Fruit fly (Drosophila melanogaster) whole organism, embryonic: ENCODE results near the gene CG10486.

ENCODE experiments used
- Atf6 ChIP-seq: fragments of 200-800 bp; sonication (Bioruptor generic); IDR thresholded peaks from 2 replicates; pipeline ENCODE4 v1.3.6; 2022; ENCODE audit warnings: missing biosample characterization, missing genetic modification characterization
- CG12942 ChIP-seq: fragments of 200-800 bp; sonication (Bioruptor generic); optimal IDR thresholded peaks from 3 replicates; lab custom pipeline; 2016; ENCODE audit warnings: missing biosample characterization, missing genetic modification characterization
- CG14441 ChIP-seq: fragments of 200-800 bp; sonication (Bioruptor generic); IDR thresholded peaks from 2 replicates; pipeline ENCODE4 v1.3.6; 2022; ENCODE audit warnings: missing biosample characterization, missing genetic modification characterization
- CG17912 ChIP-seq: fragments of 200-800 bp; sonication (Bioruptor generic); optimal IDR thresholded peaks from 2 replicates; lab custom pipeline; 2018; ENCODE audit warnings: missing biosample characterization, mild to moderate bottlenecking, missing genetic modification characterization
- CG2199 ChIP-seq: fragments of 200-800 bp; sonication (Bioruptor generic); IDR thresholded peaks from 3 replicates; pipeline ENCODE4 v1.3.6; 2022; ENCODE audit warnings: missing biosample characterization, missing genetic modification characterization
- CG31388 ChIP-seq: fragments of 200-800 bp; sonication (Bioruptor generic); optimal IDR thresholded peaks from 2 replicates; lab custom pipeline; 2016; ENCODE audit warnings: missing biosample characterization, missing genetic modification characterization
- CG33557 ChIP-seq: fragments of 200-800 bp; sonication (Bioruptor generic); optimal IDR thresholded peaks from 2 replicates; lab custom pipeline; 2019; ENCODE audit warnings: missing biosample characterization, mild to moderate bottlenecking, missing genetic modification characterization, moderate library complexity
- CG3407 ChIP-seq: fragments of 200-800 bp; sonication (Bioruptor generic); optimal IDR thresholded peaks from 2 replicates; lab custom pipeline; 2018; ENCODE audit warnings: missing biosample characterization, mild to moderate bottlenecking, missing genetic modification characterization
- CG3838 ChIP-seq: fragments of 200-800 bp; sonication (Bioruptor generic); optimal IDR thresholded peaks from 3 replicates; lab custom pipeline; 2016; ENCODE audit warnings: missing biosample characterization, missing genetic modification characterization
- CG3847 ChIP-seq: fragments of 200-800 bp; sonication (Bioruptor generic); IDR thresholded peaks from 2 replicates; pipeline ENCODE4 v1.3.6; 2022; ENCODE audit warnings: missing biosample characterization, missing genetic modification characterization
- CG3995 ChIP-seq: fragments of 200-800 bp; sonication (Bioruptor generic); optimal IDR thresholded peaks from 3 replicates; lab custom pipeline; 2016; ENCODE audit warnings: missing biosample characterization, missing genetic modification characterization
- CG4617 ChIP-seq: fragments of 200-800 bp; sonication (Bioruptor generic); optimal IDR thresholded peaks from 3 replicates; lab custom pipeline; 2016; ENCODE audit warnings: missing biosample characterization, missing genetic modification characterization, borderline replicate concordance
- CG6175 ChIP-seq: fragments of 200-800 bp; sonication (Bioruptor generic); IDR thresholded peaks from 3 replicates; pipeline ENCODE4 v1.3.6; 2022; ENCODE audit warnings: missing biosample characterization, missing genetic modification characterization
- CG6254 ChIP-seq: fragments of 200-800 bp; sonication (Bioruptor generic); optimal IDR thresholded peaks from 3 replicates; lab custom pipeline; 2017; ENCODE audit warnings: mild to moderate bottlenecking, missing biosample characterization, missing genetic modification reagents, missing genetic modification characterization
- CG7556 ChIP-seq: fragments of 200-800 bp; sonication (Bioruptor generic); optimal IDR thresholded peaks from 2 replicates; lab custom pipeline; 2017; ENCODE audit warnings: missing biosample characterization, mild to moderate bottlenecking, missing genetic modification characterization
- CG8388 ChIP-seq: fragments of 200-800 bp; sonication (Bioruptor generic); optimal IDR thresholded peaks from 2 replicates; lab custom pipeline; 2019; ENCODE audit warnings: missing biosample characterization, mild to moderate bottlenecking, missing genetic modification characterization, moderate library complexity
- CG9215 ChIP-seq: fragments of 200-800 bp; sonication (Bioruptor generic); IDR thresholded peaks from 2 replicates; pipeline ENCODE4 v1.3.6; 2022; ENCODE audit warnings: missing biosample characterization, missing genetic modification characterization
- CG9932 ChIP-seq: fragments of 200-800 bp; sonication (Bioruptor generic); IDR thresholded peaks from 2 replicates; pipeline ENCODE4 v1.3.6; 2022; ENCODE audit warnings: missing biosample characterization, missing genetic modification characterization
- Deaf1 ChIP-seq: fragments of 200-800 bp; optimal IDR thresholded peaks from 3 replicates; lab custom pipeline; 2019; ENCODE audit warnings: missing biosample characterization, mild to moderate bottlenecking, missing genetic modification characterization, moderate library complexity
- Ets65A ChIP-seq: fragments of 200-800 bp; sonication (Bioruptor generic); peaks from one replicate; lab custom pipeline; 2016; ENCODE audit warnings: missing biosample characterization, missing genetic modification characterization
- Hr51 ChIP-seq, 2 experiments: fragments of 200-800 bp; sonication (Bioruptor generic); optimal IDR thresholded peaks; 2 replicates in 1 of 2; 3 replicates in 1 of 2; lab custom pipeline; 2016 to 2018; ENCODE audit warnings: missing biosample characterization in 2 of 2, missing genetic modification characterization in 2 of 2, mild to moderate bottlenecking in 1 of 2, moderate library complexity in 1 of 2
- Jarid2 ChIP-seq: fragments of 200-800 bp; sonication (Bioruptor generic); optimal IDR thresholded peaks from 3 replicates; lab custom pipeline; 2017; ENCODE audit warnings: mild to moderate bottlenecking, missing biosample characterization, missing genetic modification reagents, missing genetic modification characterization
- Max ChIP-seq: fragments of 200-800 bp; sonication (Bioruptor generic); optimal IDR thresholded peaks from 2 replicates; lab custom pipeline; 2016; ENCODE audit warnings: missing biosample characterization, mild to moderate bottlenecking, missing genetic modification characterization
- Mes4 ChIP-seq: fragments of 200-800 bp; sonication (Bioruptor generic); optimal IDR thresholded peaks from 2 replicates; lab custom pipeline; 2016; ENCODE audit warnings: missing biosample characterization, missing genetic modification characterization
- Scr ChIP-seq: fragments of 200-800 bp; sonication (Bioruptor generic); IDR thresholded peaks from 2 replicates; pipeline ENCODE4 v1.3.6; 2022; ENCODE audit warnings: missing biosample characterization, missing genetic modification characterization; ENCODE audit not compliant: partially characterized antibody
- Stat92E ChIP-seq, 3 experiments: fragments of >200 bp in 2 of 3; fragments of 200-800 bp in 1 of 3; sonication (Bioruptor generic) in 1 of 3; optimal IDR thresholded peaks; 2 replicates each; lab custom pipeline; 2017 to 2019; ENCODE audit warnings: missing biosample characterization in 3 of 3, missing genetic modification characterization in 3 of 3, mild to moderate bottlenecking in 1 of 3, moderate library complexity in 1 of 3
- Usf ChIP-seq: fragments of 200-800 bp; sonication (Bioruptor generic); optimal IDR thresholded peaks from 2 replicates; lab custom pipeline; 2017; ENCODE audit warnings: missing genotype, missing biosample characterization, missing genetic modification characterization
- ac ChIP-seq: fragments of 200-800 bp; sonication (Bioruptor generic); optimal IDR thresholded peaks from 3 replicates; lab custom pipeline; 2017; ENCODE audit warnings: missing biosample characterization, mild to moderate bottlenecking, missing genetic modification characterization
- ase ChIP-seq: fragments of 200-800 bp; sonication (Bioruptor generic); IDR thresholded peaks from 3 replicates; pipeline ENCODE4 v1.3.6; 2022; ENCODE audit warnings: missing biosample characterization, missing genetic modification characterization
- bab2 ChIP-seq: fragments of 200-800 bp; sonication (Bioruptor generic); optimal IDR thresholded peaks from 2 replicates; lab custom pipeline; 2016; ENCODE audit warnings: missing biosample characterization, missing genetic modification characterization
- bbx ChIP-seq: fragments of 200-800 bp; sonication (Bioruptor generic); IDR thresholded peaks from 2 replicates; pipeline ENCODE4 v1.3.6; 2022; ENCODE audit warnings: missing biosample characterization, missing genetic modification characterization; ENCODE audit not compliant: partially characterized antibody
- btn ChIP-seq: fragments of 200-800 bp; sonication (Bioruptor generic); optimal IDR thresholded peaks from 2 replicates; lab custom pipeline; 2016; ENCODE audit warnings: missing biosample characterization, missing genetic modification characterization
- ci ChIP-seq: fragments of 200-800 bp; sonication (Bioruptor generic); IDR thresholded peaks from 3 replicates; pipeline ENCODE4 v1.3.6; 2022; ENCODE audit warnings: missing biosample characterization, missing genetic modification characterization
- dan ChIP-seq: fragments of 200-800 bp; sonication (Bioruptor generic); IDR thresholded peaks from 2 replicates; pipeline ENCODE4 v1.3.6; 2022; ENCODE audit warnings: missing biosample characterization, missing genetic modification characterization
- danr ChIP-seq: fragments of 200-800 bp; sonication (Bioruptor generic); IDR thresholded peaks from 2 replicates; pipeline ENCODE4 v1.3.6; 2022; ENCODE audit warnings: missing biosample characterization, missing genetic modification characterization
- dmrt11E ChIP-seq: fragments of 200-800 bp; sonication (Bioruptor generic); optimal IDR thresholded peaks from 3 replicates; lab custom pipeline; 2018; ENCODE audit warnings: missing biosample characterization, mild to moderate bottlenecking, missing genetic modification characterization, moderate library complexity
- exex ChIP-seq: fragments of 200-800 bp; sonication (Bioruptor generic); optimal IDR thresholded peaks from 4 replicates; lab custom pipeline; 2018; ENCODE audit warnings: missing biosample characterization, mild to moderate bottlenecking, missing genetic modification characterization, moderate library complexity
- grn ChIP-seq: fragments of 200-800 bp; sonication (Bioruptor generic); optimal IDR thresholded peaks from 3 replicates; lab custom pipeline; 2017; ENCODE audit warnings: missing biosample characterization, missing genetic modification characterization
- hkb ChIP-seq, 2 experiments: fragments of 200-800 bp in 1 of 2; fragments of >200 bp in 1 of 2; sonication (Bioruptor generic) in 1 of 2; IDR thresholded peaks in 1 of 2; optimal IDR thresholded peaks in 1 of 2; 2 replicates each; pipeline versions ENCODE4 v1.3.6 to Lab custom; 2017 to 2022; ENCODE audit warnings: missing biosample characterization in 1 of 2, missing genetic modification characterization in 1 of 2
- jigr1 ChIP-seq: fragments of 200-800 bp; sonication (Bioruptor generic); IDR thresholded peaks from 3 replicates; pipeline ENCODE4 v1.3.6; 2022; ENCODE audit warnings: missing biosample characterization, missing genetic modification characterization
- kni ChIP-seq: fragments of 200-800 bp; sonication (Bioruptor generic); optimal IDR thresholded peaks from 3 replicates; lab custom pipeline; 2017; ENCODE audit warnings: mild to moderate bottlenecking, missing biosample characterization, missing genetic modification reagents, missing genetic modification characterization
- mam ChIP-seq: fragments of 200-800 bp; sonication (Bioruptor generic); optimal IDR thresholded peaks from 3 replicates; lab custom pipeline; 2016; ENCODE audit warnings: missing biosample characterization, missing genetic modification characterization
- mld ChIP-seq: fragments of 200-800 bp; sonication (Bioruptor generic); IDR thresholded peaks from 3 replicates; pipeline ENCODE4 v1.3.6; 2022; ENCODE audit warnings: missing biosample characterization, missing genetic modification characterization; ENCODE audit not compliant: partially characterized antibody
- nerfin-1 ChIP-seq: fragments of 200-800 bp; sonication (Bioruptor generic); optimal IDR thresholded peaks from 3 replicates; lab custom pipeline; 2019; ENCODE audit warnings: missing biosample characterization, mild to moderate bottlenecking, missing genetic modification characterization, moderate library complexity
- odd ChIP-seq: fragments of 200-800 bp; sonication (Bioruptor generic); optimal IDR thresholded peaks from 2 replicates; lab custom pipeline; 2017; ENCODE audit warnings: missing biosample characterization, mild to moderate bottlenecking, missing genetic modification characterization
- ssp ChIP-seq: fragments of 200-800 bp; sonication (Bioruptor generic); IDR thresholded peaks from 2 replicates; pipeline ENCODE4 v1.3.6; 2022; ENCODE audit warnings: missing biosample characterization, missing genetic modification characterization
- twi ChIP-seq: fragments of 200-800 bp; optimal IDR thresholded peaks from 2 replicates; lab custom pipeline; 2019; ENCODE audit warnings: missing biosample characterization, mild to moderate bottlenecking, missing genetic modification characterization, moderate library complexity

CG10486 gene

DNA sequence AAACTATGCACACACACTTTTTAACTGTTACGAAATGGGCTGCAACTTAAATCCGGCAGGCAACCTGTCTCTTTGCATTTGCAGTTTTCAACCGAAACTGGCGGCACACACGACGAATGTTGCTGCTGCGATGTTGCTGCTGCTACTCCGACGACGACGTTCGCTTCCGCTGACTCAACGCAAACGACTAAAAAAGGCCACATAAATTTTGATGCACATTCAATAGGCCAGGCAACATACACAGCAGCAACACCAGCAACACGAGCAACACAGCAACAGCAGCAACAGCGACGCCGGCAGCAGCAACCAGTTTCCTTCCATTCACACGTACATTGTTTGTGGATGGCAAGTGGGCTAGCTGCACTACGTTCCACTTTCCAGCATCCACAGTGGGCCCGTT, 44.0 kb upstream of the CG10486 start, which contains the start of gene Egfrap (continued):
- TF ChIP-seq Jarid2: peak; percentile 66
- 0 out of 3 replicates have a peak, but pooled peaks have one; percentile 40 for TF ChIP-seq CG2199
- TF ChIP-seq bbx (GFP tag; lab: Robert Waterston, UW): peak; percentile 32; the same call in 1 of the 2 replicates
- 0 out of 3 replicates have a peak, but pooled peaks have one; percentile 39 for TF ChIP-seq CG6175 (GFP tag; lab: Robert Waterston, UW)
- TF ChIP-seq ci (GFP tag; lab: Robert Waterston, UW): peak; percentile 57; the same call in 1 of the 3 replicates
- TF ChIP-seq CG3838 (GFP tag; lab: Kevin White, UChicago): peak; percentile 94
- no peak for TF ChIP-seq Usf
- peak; percentile 29 for TF ChIP-seq Deaf1 (tag; lab: Kevin White, UChicago)
- TF ChIP-seq, all 482 proteins: peak for 15

DNA sequence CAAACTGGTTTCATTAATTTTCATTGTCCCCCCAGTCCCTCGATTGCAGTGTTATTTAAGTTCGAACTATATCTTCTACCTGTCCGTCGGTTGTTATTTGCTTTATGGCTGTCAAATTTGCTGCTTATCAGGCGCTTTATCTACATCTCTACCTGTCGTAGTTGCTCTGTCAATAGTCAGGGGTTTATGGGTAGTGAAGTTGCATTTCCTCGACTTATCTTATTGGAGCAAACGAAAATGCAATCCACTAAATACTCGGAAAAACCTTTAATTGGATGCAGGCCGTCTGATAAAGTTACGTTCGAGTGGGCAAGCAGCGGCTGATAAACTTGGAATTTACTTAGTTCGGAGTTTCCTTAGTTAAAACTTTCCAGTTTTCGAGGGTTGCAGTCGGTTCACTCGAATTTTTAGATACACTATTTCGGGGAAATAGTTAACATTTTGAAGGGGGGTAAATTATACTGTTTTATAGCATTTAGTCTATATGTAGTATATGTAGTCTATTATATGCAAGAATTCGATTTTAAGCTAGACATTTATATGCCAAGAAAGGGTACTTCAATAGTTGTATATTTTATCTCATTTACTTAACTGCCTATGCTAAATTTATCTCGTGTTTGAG, 40.7 kb upstream of the CG10486 start:
- TF ChIP-seq Stat92E (GFP tag; optimal IDR thresholded peaks at IDR 0.05; lab: Kevin White, UChicago) (peak in 1 of 3 experiments; percentile 62), mld (GFP tag; lab: Robert Waterston, UW) (no peak), ase (no peak), ci (GFP tag; lab: Robert Waterston, UW) (peak; percentile 46; the same call in 1 of the 3 replicates), CG7556 (GFP tag; lab: Kevin White, UChicago) (no peak), CG12942 (GFP tag; lab: Kevin White, UChicago) (no peak), kni (peak; percentile 85), dmrt11E (tag; lab: Kevin White, UChicago) (peak; percentile 5), twi (tag; lab: Kevin White, UChicago) (peak; percentile 9), hkb (optimal IDR thresholded peaks at IDR 0.05; lab: Kevin White, UChicago) (no peak), hkb (GFP tag; IDR thresholded peaks at IDR 0.05; lab: Robert Waterston, UW) (no peak), CG3847 (no peak), Mes4 (GFP tag; lab: Kevin White, UChicago) (no peak), CG3995 (GFP tag; lab: Kevin White, UChicago) (no peak), CG14441 (no peak), ac (no peak), nerfin-1 (tag; lab: Kevin White, UChicago) (peak; percentile 1), mam (no peak), dan (no peak), CG33557 (GFP tag; lab: Kevin White, UChicago) (peak; percentile 49), CG6254 (GFP tag; lab: Kevin White, UChicago) (no peak), grn (GFP tag; lab: Kevin White, UChicago) (peak; percentile 97), CG17912 (GFP tag; lab: Kevin White, UChicago) (no peak), CG3407 (peak; percentile 21), CG2199 (no peak), CG4617 (GFP tag; lab: Kevin White, UChicago) (no peak), bab2 (GFP tag; lab: Kevin White, UChicago) (no peak), Atf6 (no peak), CG9932 (no peak), odd (GFP tag; lab: Kevin White, UChicago) (peak; percentile 42), jigr1 (GFP tag; lab: Robert Waterston, UW) (no peak), Hr51 (GFP tag; optimal IDR thresholded peaks at IDR 0.05; lab: Kevin White, UChicago) (no peak), Max (GFP tag; lab: Kevin White, UChicago) (no peak), danr (GFP tag; lab: Robert Waterston, UW) (no peak), CG8388 (GFP tag; lab: Kevin White, UChicago) (no peak), Ets65A (GFP tag; lab: Kevin White, UChicago) (no peak), btn (GFP tag; lab: Kevin White, UChicago) (no peak), CG31388 (GFP tag; lab: Kevin White, UChicago) (no peak), Scr (GFP tag; lab: Robert Waterston, UW) (no peak), exex (tag; lab: Kevin White, UChicago) (peak; percentile 37), CG9215 (GFP tag; lab: Robert Waterston, UW) (no peak), ssp (GFP tag; lab: Robert Waterston, UW) (no peak)
